Worm (Caenorhabditis elegans) whole organism, midembryonic: ENCODE data around the gene EEED8.15.

Experiments used
- T22C8.4 ChIP-seq: fragments of 200-800 bp; sonication (Bioruptor generic); IDR thresholded peaks from 2 replicates; pipeline ENCODE4 v1.3.6; 2022; ENCODE audit warnings: missing genetic modification characterization, missing compliant biosample characterization
- klf-2 ChIP-seq: fragments of 200-800 bp; sonication (Bioruptor generic); conservative IDR thresholded peaks from 2 replicates; pipeline ENCODE4 v1.3.6; 2022; ENCODE audit warnings: missing genetic modification reagents, missing genetic modification characterization, missing compliant biosample characterization
- med-1 ChIP-seq: sonication (generic microtip); optimal IDR thresholded peaks from 2 replicates; lab custom pipeline; 2017; ENCODE audit warnings: missing genetic modification characterization, mild to moderate bottlenecking, missing compliant biosample characterization, antibody characterized with exemption, missing genetic modification reagents; ENCODE audit not compliant: insufficient read depth
- ztf-23 ChIP-seq: fragments of 200-800 bp; sonication (Bioruptor generic); IDR thresholded peaks from 2 replicates; pipeline ENCODE4 v1.3.6; 2022; ENCODE audit warnings: missing genetic modification reagents, missing genetic modification characterization, missing compliant biosample characterization

DNA sequence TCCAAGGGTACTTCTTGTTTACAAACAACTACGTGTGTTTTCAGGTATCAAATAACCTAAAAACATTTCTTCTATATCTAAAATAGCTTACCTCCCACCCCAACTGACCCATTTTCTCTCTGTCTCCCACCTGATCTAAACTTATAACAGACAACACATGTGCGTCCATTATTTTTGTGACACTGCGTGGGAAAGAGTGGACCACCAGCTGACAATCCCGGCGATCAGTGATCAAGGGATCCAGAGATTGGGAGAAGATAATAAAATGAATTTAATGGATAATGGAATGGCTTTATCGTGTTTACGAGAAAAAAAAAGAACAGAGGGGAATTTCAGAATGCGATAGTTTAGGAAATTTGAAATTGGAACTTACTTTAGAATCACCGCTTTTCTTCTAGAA lies 30.2 kb downstream of the EEED8.15 start:
- TF ChIP-seq T22C8.4 (GFP tag; lab: Robert Waterston, UW) (no peak), ztf-23 (GFP tag; lab: Robert Waterston, UW) (no peak), klf-2 (GFP tag; lab: Robert Waterston, UW) (no peak), med-1 (no peak)
